Fruit fly (Drosophila melanogaster): ENCODE results near the gene crm.

The crm gene

DNA sequence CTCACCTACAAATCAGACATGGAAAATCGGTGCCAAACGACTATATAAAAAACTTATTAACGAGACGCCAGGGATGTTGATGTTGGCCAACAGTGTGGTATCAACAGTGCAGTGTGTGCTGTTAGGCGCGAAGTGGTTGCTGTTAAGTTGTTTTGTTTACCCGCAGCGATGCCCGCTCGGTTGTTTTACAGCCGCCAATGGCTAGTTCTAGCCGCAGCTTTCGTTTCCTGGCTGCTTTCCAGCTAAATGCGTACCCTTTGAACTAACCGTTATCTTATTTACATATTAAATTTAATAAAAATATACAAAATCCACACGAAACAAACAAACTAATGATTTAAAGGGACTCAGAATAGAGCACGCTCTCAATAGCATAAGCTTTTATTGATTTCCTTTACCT is at the start of gene crm:
TSS of gene crm (minus strand) at position 111 of the 400 bp plus-strand sequence.
- TF ChIP-seq insv (optimal IDR thresholded peaks at IDR 0.05) (no peak), Myc (optimal IDR thresholded peaks at IDR 0.05) (no peak), Sin3A (optimal IDR thresholded peaks at IDR 0.05) (no peak), h (optimal IDR thresholded peaks at IDR 0.05) (no peak), ttk (optimal IDR thresholded peaks at IDR 0.05) (no peak), psq (optimal IDR thresholded peaks at IDR 0.05) (no peak)

DNA sequence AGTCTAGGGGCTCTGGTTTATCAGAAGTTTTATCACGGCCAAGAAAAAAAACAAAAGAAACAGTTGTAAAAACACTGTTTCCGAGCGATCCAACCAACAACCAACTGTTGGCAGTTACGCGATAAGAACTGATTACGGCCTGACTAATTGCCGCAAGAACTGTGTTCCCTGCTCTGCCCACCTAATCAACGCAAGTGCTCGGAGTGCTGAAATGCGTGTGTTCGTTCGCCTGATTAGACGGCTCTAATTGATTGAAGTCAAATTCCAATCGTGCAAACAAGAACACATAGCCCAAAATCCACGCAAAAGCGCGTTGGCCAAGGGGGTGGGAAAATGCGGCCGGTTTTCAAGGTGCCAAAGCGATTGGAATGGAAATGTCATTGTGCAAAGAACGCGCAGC is 49.3 kb upstream of the crm start:
- TF ChIP-seq ttk (optimal IDR thresholded peaks at IDR 0.05), result no peak
- no peak for TF ChIP-seq psq (optimal IDR thresholded peaks at IDR 0.05)
- TF ChIP-seq Sin3A (optimal IDR thresholded peaks at IDR 0.05), result no peak
- no peak for TF ChIP-seq h (optimal IDR thresholded peaks at IDR 0.05)
- TF ChIP-seq insv (optimal IDR thresholded peaks at IDR 0.05), result no peak
- TF ChIP-seq Myc (optimal IDR thresholded peaks at IDR 0.05), result no peak

DNA sequence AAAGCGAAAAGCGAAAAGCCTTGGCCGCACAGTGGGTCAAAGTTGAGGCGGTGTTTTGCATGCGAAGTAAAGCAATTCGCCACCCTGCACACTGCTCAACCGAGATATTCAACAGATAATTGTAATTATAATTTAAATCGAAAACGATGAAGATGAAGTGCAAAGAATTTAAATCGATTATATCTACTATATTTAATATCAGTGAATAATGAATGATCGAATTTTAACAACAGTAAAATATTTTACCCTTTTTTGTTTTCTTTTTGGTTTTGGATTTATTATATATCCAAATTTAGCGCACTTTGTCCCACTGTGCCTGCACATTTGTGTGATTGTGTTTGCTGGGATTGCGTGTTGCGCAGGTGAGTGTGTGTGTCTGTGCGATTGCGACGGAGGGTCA is 48.7 kb upstream of the crm start:
- TF ChIP-seq Sin3A (optimal IDR thresholded peaks at IDR 0.05), result no peak
- no peak for TF ChIP-seq psq (optimal IDR thresholded peaks at IDR 0.05)
- no peak for TF ChIP-seq Myc (optimal IDR thresholded peaks at IDR 0.05)
- TF ChIP-seq h (optimal IDR thresholded peaks at IDR 0.05), result no peak
- TF ChIP-seq ttk (optimal IDR thresholded peaks at IDR 0.05), result no peak
- no peak for TF ChIP-seq insv (optimal IDR thresholded peaks at IDR 0.05)

DNA sequence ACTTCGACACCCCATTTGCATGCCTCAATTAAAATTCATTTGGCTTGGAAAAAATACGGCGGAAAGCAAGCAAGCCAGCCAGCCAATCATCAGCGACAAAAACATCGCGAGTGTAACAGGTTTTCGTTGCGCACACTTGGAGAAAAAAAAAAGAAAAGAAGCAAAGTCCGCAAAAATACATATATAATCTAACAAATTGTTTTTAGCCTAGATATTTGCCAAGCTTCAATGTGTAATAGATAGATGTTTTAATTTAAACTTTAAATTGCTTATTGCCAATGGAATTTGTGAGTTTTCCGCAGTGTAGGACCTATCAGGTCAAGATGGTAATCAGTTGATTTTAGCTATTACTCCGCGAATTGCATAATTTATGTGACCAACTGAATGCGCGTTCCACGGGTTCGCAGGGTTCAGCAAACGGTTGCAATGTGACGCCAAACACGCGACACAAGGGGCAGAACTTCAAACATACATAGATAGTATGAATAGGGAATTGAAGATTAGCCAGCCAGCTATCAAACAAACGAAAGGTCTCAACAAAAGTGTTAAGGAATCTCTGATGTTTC is 48.1 kb upstream of the crm start:
- TF ChIP-seq psq (optimal IDR thresholded peaks at IDR 0.05), result no peak
- no peak for TF ChIP-seq ttk (optimal IDR thresholded peaks at IDR 0.05)
- TF ChIP-seq h (optimal IDR thresholded peaks at IDR 0.05), result no peak
- no peak for TF ChIP-seq Myc (optimal IDR thresholded peaks at IDR 0.05)
- TF ChIP-seq Sin3A (optimal IDR thresholded peaks at IDR 0.05), result no peak
- TF ChIP-seq insv (optimal IDR thresholded peaks at IDR 0.05), result no peak

DNA sequence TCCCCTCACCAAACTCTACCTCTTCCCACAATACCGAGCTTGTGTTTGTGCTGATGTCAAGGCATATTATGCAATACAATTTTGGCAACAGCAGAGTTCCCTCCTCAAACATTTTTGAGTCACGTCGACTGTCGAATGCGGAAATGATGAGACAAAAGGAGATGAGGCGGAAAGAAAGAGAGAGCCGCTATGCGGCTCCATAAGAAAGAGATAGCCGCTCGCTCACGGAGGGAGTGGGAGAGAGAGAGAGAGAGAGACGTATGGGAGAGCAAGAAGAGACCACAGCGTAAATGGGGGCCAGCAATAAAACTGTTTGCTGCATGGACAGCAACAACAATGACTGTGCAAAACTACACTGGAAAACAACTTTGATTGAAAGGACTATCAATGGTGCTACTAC is 26.9 kb upstream of the crm start:
- TF ChIP-seq ttk (optimal IDR thresholded peaks at IDR 0.05), result no peak
- no peak for TF ChIP-seq Myc (optimal IDR thresholded peaks at IDR 0.05)
- TF ChIP-seq insv (optimal IDR thresholded peaks at IDR 0.05), result no peak
- TF ChIP-seq Sin3A (optimal IDR thresholded peaks at IDR 0.05), result no peak
- no peak for TF ChIP-seq h (optimal IDR thresholded peaks at IDR 0.05)
- TF ChIP-seq psq (optimal IDR thresholded peaks at IDR 0.05), result no peak

DNA sequence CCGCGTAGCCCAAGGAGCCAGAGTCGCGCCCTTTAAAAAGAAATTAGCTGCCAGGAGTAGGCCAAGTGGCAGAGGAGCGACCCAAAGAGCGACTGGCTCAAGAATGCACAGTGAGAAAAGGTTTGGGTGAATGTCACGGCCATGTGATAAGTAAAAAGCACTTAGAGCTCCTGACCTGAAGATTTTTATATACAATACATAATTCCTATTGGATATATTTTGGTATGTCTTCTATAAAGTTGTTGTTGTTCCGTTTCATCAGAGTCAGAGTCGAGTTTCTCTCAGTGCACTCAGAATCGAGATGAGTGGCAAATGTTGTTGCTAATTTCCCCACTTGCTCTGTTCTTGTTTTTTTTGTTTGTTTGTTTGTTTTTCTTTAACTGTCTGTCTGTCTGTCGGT is 22.6 kb upstream of the crm start:
- no peak for TF ChIP-seq insv (optimal IDR thresholded peaks at IDR 0.05)
- TF ChIP-seq psq (optimal IDR thresholded peaks at IDR 0.05), result no peak
- TF ChIP-seq h (optimal IDR thresholded peaks at IDR 0.05), result no peak
- no peak for TF ChIP-seq Myc (optimal IDR thresholded peaks at IDR 0.05)
- TF ChIP-seq ttk (optimal IDR thresholded peaks at IDR 0.05), result no peak
- TF ChIP-seq Sin3A (optimal IDR thresholded peaks at IDR 0.05), result no peak

DNA sequence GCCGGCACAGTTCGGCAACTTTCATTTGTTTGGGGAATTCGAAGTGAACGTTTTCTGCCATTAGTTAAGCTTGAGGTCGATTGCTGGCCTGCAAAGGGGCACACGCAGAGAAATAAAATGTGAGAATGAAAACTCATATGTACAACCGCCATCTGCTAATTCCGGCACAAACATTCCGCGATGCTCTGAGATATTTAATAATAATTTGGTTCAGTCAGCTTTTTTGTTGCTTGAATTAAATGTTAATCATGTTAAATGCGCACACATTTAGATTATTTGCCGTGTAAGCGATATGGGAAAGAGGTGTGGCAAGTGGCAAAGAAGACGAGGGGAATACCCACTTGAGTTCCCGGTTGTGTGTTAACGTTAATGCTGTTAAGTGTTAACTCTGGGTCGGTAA is 18.8 kb upstream of the crm start:
- TF ChIP-seq insv (optimal IDR thresholded peaks at IDR 0.05) (no peak), ttk (optimal IDR thresholded peaks at IDR 0.05) (no peak), Myc (optimal IDR thresholded peaks at IDR 0.05) (no peak), h (optimal IDR thresholded peaks at IDR 0.05) (no peak), Sin3A (optimal IDR thresholded peaks at IDR 0.05) (no peak), psq (optimal IDR thresholded peaks at IDR 0.05) (no peak)

DNA sequence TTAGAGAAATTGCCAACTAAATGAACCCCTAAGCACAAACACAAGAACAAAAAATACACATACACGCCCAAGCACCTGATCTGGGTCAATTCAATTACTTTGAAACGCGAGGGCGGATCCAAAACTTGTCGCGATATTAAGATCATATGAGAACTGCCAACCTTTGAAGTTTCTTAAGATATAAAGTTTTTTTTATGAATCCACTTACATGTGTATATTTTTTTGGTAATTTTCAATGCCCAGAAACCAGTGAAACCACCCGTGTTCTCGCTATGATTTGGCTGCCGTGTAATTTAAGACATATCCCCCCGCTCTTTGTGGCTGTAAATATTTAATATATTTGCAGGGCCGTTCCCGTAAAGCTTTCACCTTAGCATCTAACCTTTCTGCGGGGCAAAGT is 11.1 kb upstream of the crm start:
- no peak for TF ChIP-seq ttk (optimal IDR thresholded peaks at IDR 0.05)
- TF ChIP-seq Myc (optimal IDR thresholded peaks at IDR 0.05), result no peak
- no peak for TF ChIP-seq insv (optimal IDR thresholded peaks at IDR 0.05)
- TF ChIP-seq Sin3A (optimal IDR thresholded peaks at IDR 0.05), result no peak
- TF ChIP-seq psq (optimal IDR thresholded peaks at IDR 0.05), result no peak
- no peak for TF ChIP-seq h (optimal IDR thresholded peaks at IDR 0.05)

DNA sequence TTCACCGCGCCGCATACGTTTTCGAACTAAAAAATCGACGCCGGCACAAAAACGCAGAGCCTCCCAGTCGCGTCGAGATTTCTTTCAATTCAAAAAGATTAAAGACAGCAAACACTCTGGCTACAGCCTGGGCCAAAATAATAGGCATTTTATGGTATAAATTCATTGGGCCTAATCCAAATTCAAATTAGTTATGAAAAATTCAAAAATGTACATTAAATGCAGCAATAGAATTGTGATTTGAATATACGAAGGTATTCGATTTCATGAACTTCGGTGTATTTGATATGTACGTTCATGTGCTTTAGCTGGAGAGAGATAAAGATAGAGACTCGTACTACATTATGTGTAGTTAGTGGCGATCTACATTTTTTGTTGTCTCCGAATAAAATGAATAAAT is 5.5 kb upstream of the crm start, which contains the start of gene Syx4:
TSS of gene Syx4 (minus strand) at position 35 of the 400 bp plus-strand sequence.
- TF ChIP-seq psq (optimal IDR thresholded peaks at IDR 0.05), result no peak
- no peak for TF ChIP-seq h (optimal IDR thresholded peaks at IDR 0.05)
- TF ChIP-seq insv (optimal IDR thresholded peaks at IDR 0.05), result no peak
- TF ChIP-seq Sin3A (optimal IDR thresholded peaks at IDR 0.05), result no peak
- no peak for TF ChIP-seq ttk (optimal IDR thresholded peaks at IDR 0.05)

DNA sequence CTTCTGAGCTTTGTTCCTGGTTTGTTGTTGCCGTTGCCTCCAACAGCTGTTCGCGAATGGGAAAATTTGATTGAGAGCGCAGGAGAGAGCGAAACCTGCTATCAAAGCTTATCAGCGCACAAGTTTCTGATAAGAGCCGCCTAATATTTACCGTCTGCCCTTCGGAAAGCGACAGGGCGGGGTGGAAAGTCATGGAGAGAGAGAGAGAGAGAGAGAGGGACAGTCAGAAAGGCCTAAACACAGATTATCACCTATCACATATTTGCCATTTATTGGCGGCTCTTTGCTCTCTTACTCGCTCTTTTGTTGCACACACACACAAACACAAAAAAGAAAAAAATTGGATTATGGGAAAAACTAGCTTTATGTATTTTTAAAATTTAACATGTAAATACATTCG is 5.0 kb upstream of the crm start:
- TF ChIP-seq ttk (optimal IDR thresholded peaks at IDR 0.05), result no peak
- TF ChIP-seq psq (optimal IDR thresholded peaks at IDR 0.05), result no peak
- no peak for TF ChIP-seq insv (optimal IDR thresholded peaks at IDR 0.05)
- no peak for TF ChIP-seq Sin3A (optimal IDR thresholded peaks at IDR 0.05)

DNA sequence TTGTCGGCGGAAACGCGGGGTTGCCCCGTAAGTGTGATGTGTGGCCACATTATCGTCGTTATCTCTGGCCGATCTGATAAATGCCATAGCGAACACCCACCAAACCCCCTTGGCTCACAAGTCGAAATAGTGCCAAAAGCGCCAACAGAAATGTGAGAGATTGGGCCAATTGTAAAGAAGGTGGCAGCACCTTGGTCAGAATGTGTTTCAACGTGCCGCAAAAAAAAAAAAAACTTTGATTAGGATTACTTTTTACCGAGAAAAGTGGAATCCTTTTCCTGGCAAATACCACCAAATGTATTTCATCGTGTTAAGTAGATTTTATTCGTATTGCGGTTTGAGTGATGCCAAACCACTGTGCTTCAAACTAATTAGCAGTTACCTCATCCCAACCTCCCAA is 4.4 kb upstream of the crm start:
- TF ChIP-seq psq (optimal IDR thresholded peaks at IDR 0.05), result no peak
- no peak for TF ChIP-seq Myc (optimal IDR thresholded peaks at IDR 0.05)
- TF ChIP-seq h (optimal IDR thresholded peaks at IDR 0.05), result no peak
- no peak for TF ChIP-seq Sin3A (optimal IDR thresholded peaks at IDR 0.05)
- TF ChIP-seq ttk (optimal IDR thresholded peaks at IDR 0.05), result no peak
- TF ChIP-seq insv (optimal IDR thresholded peaks at IDR 0.05), result no peak

DNA sequence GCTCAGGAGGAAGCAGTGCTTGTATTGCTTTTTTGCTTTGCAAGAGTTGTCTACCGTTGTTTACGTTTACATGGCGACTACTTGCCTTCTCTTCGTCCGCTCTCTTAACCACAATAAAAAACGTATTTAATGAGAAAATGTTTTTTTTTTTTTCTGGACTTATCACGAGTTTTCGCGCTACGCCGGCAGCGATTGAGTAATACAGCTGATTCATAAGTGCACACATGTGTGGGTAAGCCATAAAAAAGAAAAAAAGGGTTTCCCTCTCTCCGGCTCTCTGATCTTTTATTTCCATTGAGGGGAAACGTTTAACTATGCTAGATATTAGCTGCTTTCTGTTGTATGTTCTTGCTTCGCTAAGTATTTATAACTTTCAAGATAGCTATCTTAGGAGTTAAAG is 3.5 kb upstream of the crm start:
- no peak for TF ChIP-seq Sin3A (optimal IDR thresholded peaks at IDR 0.05)
- no peak for TF ChIP-seq Myc (optimal IDR thresholded peaks at IDR 0.05)
- TF ChIP-seq psq (optimal IDR thresholded peaks at IDR 0.05), result no peak
- no peak for TF ChIP-seq ttk (optimal IDR thresholded peaks at IDR 0.05)
- no peak for TF ChIP-seq h (optimal IDR thresholded peaks at IDR 0.05)

DNA sequence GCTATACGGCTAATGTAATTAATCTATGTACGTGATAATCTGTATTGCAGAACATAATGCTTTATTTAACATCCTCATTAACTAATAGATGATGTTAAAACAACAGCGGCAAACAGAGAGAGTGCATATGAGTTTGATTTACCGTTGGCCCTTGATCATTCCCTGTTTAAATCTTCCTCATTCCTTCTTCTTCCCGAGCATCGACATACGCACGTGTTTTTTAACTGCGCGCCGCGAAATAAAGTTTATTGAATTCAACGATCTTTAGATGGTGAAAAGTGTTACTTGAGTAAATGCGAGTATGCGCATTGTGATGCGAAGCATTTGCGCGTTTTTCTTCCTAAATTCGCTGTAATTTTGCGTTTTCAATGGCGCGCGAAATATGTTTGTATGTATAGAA is 1.5 kb upstream of the crm start, which contains the start of gene kirre:
TSS of gene kirre (plus strand) at position 301 of the 400 bp plus-strand sequence.
- TF ChIP-seq h (optimal IDR thresholded peaks at IDR 0.05), result no peak
- TF ChIP-seq psq (optimal IDR thresholded peaks at IDR 0.05), result no peak
- no peak for TF ChIP-seq Sin3A (optimal IDR thresholded peaks at IDR 0.05)
- no peak for TF ChIP-seq insv (optimal IDR thresholded peaks at IDR 0.05)
- no peak for TF ChIP-seq ttk (optimal IDR thresholded peaks at IDR 0.05)
- no peak for TF ChIP-seq Myc (optimal IDR thresholded peaks at IDR 0.05)

Data from Kc167 (cell line).